Worm (Caenorhabditis elegans) whole organism, L4/young adult: Measurements from ENCODE around the gene F26G1.10.

Experiments used
- W03F9.2 ChIP-seq: fragments of 150-350 bp; optimal IDR thresholded peaks from 2 replicates; lab custom pipeline; 2014; ENCODE audit warnings: missing biosample characterization, missing genetic modification characterization
- dao-5 ChIP-seq: sonication (generic microtip); optimal IDR thresholded peaks from 2 replicates; lab custom pipeline; 2016; ENCODE audit warnings: missing genotype, missing genetic modification characterization, moderate library complexity, missing compliant biosample characterization
- him-1 ChIP-seq: sonication (generic microtip); optimal IDR thresholded peaks from 2 replicates; lab custom pipeline; 2016; ENCODE audit warnings: missing genotype, missing genetic modification reagents, missing genetic modification characterization, missing compliant biosample characterization

DNA sequence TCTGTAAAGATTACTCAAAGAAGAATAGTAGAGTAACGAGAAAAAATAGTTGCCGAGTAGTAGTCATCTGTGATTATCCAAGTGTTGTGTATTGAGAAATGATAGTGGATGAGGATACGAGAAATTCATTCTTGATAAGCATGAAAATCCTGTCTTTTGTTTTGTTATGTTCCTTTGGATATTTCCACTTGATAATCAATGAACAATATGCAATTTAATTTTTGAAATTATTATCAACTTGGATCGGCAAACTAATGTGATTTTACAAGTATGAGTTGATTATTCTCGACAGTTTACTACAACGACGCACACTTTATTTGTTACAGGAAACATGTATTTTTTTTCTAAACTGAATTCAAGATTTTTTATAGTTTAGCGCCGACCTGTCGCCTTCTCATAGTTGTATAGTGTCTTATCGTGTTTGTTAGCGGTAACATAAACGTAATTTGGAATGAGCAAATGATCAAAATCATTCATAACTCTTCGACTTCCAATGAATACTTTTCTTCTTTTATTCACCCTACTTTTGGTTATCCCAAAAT, at the start of gene F26G1.10, which contains the start of gene F26G1.9:
- TF ChIP-seq him-1 (no peak), dao-5 (tag; lab: Kevin White, UChicago) (no peak), W03F9.2 (tag; lab: Kevin White, UChicago) (no peak)
